Fruit fly (Drosophila melanogaster) whole organism, embryonic: Measurements from ENCODE around the gene brm.

Experiments
- CG10274 ChIP-seq: fragments of 200-800 bp; sonication (Bioruptor generic); optimal IDR thresholded peaks from 3 replicates; lab custom pipeline; 2017; ENCODE audit warnings: missing biosample characterization, mild to moderate bottlenecking, missing genetic modification characterization
- CG10321 ChIP-seq: fragments of 200-800 bp; sonication (Bioruptor generic); IDR thresholded peaks from 2 replicates; pipeline ENCODE4 v1.3.6; 2022; ENCODE audit warnings: missing biosample characterization, missing genetic modification characterization
- CG11085 ChIP-seq: fragments of 200-800 bp; sonication (Bioruptor generic); IDR thresholded peaks from 2 replicates; pipeline ENCODE4 v1.3.6; 2022; ENCODE audit warnings: missing biosample characterization, missing genetic modification characterization
- CG12769 ChIP-seq: fragments of 200-800 bp; sonication (Bioruptor generic); optimal IDR thresholded peaks from 2 replicates; lab custom pipeline; 2019; ENCODE audit warnings: missing biosample characterization, mild to moderate bottlenecking, missing genetic modification characterization, moderate library complexity
- CG13624 ChIP-seq: fragments of 200-800 bp; sonication (Bioruptor generic); optimal IDR thresholded peaks from 2 replicates; lab custom pipeline; 2016; ENCODE audit warnings: missing biosample characterization, missing genetic modification characterization
- CG2875 ChIP-seq: fragments of 200-800 bp; sonication (Bioruptor generic); optimal IDR thresholded peaks from 2 replicates; lab custom pipeline; 2017; ENCODE audit warnings: missing biosample characterization, mild to moderate bottlenecking, missing genetic modification characterization, missing genetic modification reagents
- CG3163 ChIP-seq: fragments of 200-800 bp; sonication (Bioruptor generic); optimal IDR thresholded peaks from 3 replicates; lab custom pipeline; 2016; ENCODE audit warnings: missing biosample characterization, missing genetic modification characterization
- CG3847 ChIP-seq: fragments of 200-800 bp; sonication (Bioruptor generic); IDR thresholded peaks from 2 replicates; pipeline ENCODE4 v1.3.6; 2022; ENCODE audit warnings: missing biosample characterization, missing genetic modification characterization
- CG4820 ChIP-seq: fragments of 200-800 bp; sonication (Bioruptor generic); optimal IDR thresholded peaks from 3 replicates; lab custom pipeline; 2016; ENCODE audit warnings: missing biosample characterization, missing genetic modification characterization
- CG5245 ChIP-seq: fragments of 200-800 bp; sonication (Bioruptor generic); optimal IDR thresholded peaks from 3 replicates; lab custom pipeline; 2016; ENCODE audit warnings: missing biosample characterization, missing genetic modification characterization
- CG7556 ChIP-seq: fragments of 200-800 bp; sonication (Bioruptor generic); optimal IDR thresholded peaks from 2 replicates; lab custom pipeline; 2017; ENCODE audit warnings: missing biosample characterization, mild to moderate bottlenecking, missing genetic modification characterization
- CG8478 ChIP-seq: fragments of >200 bp; optimal IDR thresholded peaks from 2 replicates; lab custom pipeline; 2018
- CG9215 ChIP-seq: fragments of 200-800 bp; sonication (Bioruptor generic); IDR thresholded peaks from 2 replicates; pipeline ENCODE4 v1.3.6; 2022; ENCODE audit warnings: missing biosample characterization, missing genetic modification characterization
- D19A ChIP-seq: fragments of 200-800 bp; optimal IDR thresholded peaks from 3 replicates; lab custom pipeline; 2019; ENCODE audit warnings: missing biosample characterization, mild to moderate bottlenecking, missing genetic modification characterization, moderate library complexity
- Drgx ChIP-seq: fragments of 200-800 bp; sonication (Bioruptor generic); IDR thresholded peaks from 2 replicates; pipeline ENCODE4 v1.3.6; 2022; ENCODE audit warnings: missing biosample characterization, missing genetic modification characterization
- GATAe ChIP-seq: fragments of 200-800 bp; sonication (Bioruptor generic); conservative IDR thresholded peaks from 2 replicates; pipeline ENCODE4 v1.3.6; 2022; ENCODE audit warnings: missing biosample characterization, missing genetic modification characterization
- HHEX ChIP-seq: fragments of 200-800 bp; sonication (Bioruptor generic); optimal IDR thresholded peaks from 3 replicates; lab custom pipeline; 2017; ENCODE audit warnings: missing biosample characterization, mild to moderate bottlenecking, missing genetic modification characterization, missing genetic modification reagents
- Hey ChIP-seq: fragments of 200-800 bp; sonication (Bioruptor generic); optimal IDR thresholded peaks from 3 replicates; lab custom pipeline; 2018; ENCODE audit warnings: missing biosample characterization, mild to moderate bottlenecking, missing genetic modification characterization
- HmgZ ChIP-seq: fragments of 200-800 bp; sonication (Bioruptor generic); optimal IDR thresholded peaks from 2 replicates; lab custom pipeline; 2018; ENCODE audit warnings: missing biosample characterization, mild to moderate bottlenecking, missing genetic modification characterization
- Hmx ChIP-seq: fragments of 200-800 bp; sonication (Bioruptor generic); optimal IDR thresholded peaks from 2 replicates; lab custom pipeline; 2016; ENCODE audit warnings: missing biosample characterization, missing genetic modification characterization
- Hr3 ChIP-seq: fragments of 200-800 bp; sonication (Bioruptor generic); optimal IDR thresholded peaks from 3 replicates; lab custom pipeline; 2016; ENCODE audit warnings: missing biosample characterization, missing genetic modification characterization
- Hr51 ChIP-seq, 2 experiments: fragments of 200-800 bp; sonication (Bioruptor generic); optimal IDR thresholded peaks; 2 replicates in 1 of 2; 3 replicates in 1 of 2; lab custom pipeline; 2016 to 2018; ENCODE audit warnings: missing biosample characterization in 2 of 2, missing genetic modification characterization in 2 of 2, mild to moderate bottlenecking in 1 of 2, moderate library complexity in 1 of 2
- Hr78 ChIP-seq, 2 experiments: fragments of 200-800 bp in 1 of 2; fragments of >200 bp in 1 of 2; sonication (Bioruptor generic) in 1 of 2; optimal IDR thresholded peaks; 2 replicates each; lab custom pipeline; 2017 to 2019; ENCODE audit warnings: missing biosample characterization in 2 of 2, missing genetic modification characterization in 2 of 2, mild to moderate bottlenecking in 1 of 2, moderate library complexity in 1 of 2
- Meics ChIP-seq: fragments of 200-800 bp; sonication (Bioruptor generic); optimal IDR thresholded peaks from 2 replicates; lab custom pipeline; 2017; ENCODE audit warnings: missing biosample characterization, mild to moderate bottlenecking, missing genetic modification characterization
- Six4 ChIP-seq: fragments of 200-800 bp; sonication (Bioruptor generic); optimal IDR thresholded peaks from 2 replicates; lab custom pipeline; 2016; ENCODE audit warnings: missing biosample characterization, missing genetic modification characterization
- Taf1 ChIP-seq: fragments of 200-800 bp; sonication (Bioruptor generic); IDR thresholded peaks from 2 replicates; pipeline ENCODE4 v1.3.6; 2022; ENCODE audit warnings: missing biosample characterization, missing genetic modification characterization
- Trl ChIP-seq, 3 experiments: fragments of >200 bp in 2 of 3; fragments of 200-800 bp in 1 of 3; sonication (Bioruptor generic) in 1 of 3; optimal IDR thresholded peaks; 2 replicates in 1 of 3; 3 replicates in 2 of 3; lab custom pipeline; 2016 to 2017; ENCODE audit warnings: missing biosample characterization in 1 of 3, missing genetic modification characterization in 1 of 3
- caup ChIP-seq: fragments of 200-800 bp; sonication (Bioruptor generic); optimal IDR thresholded peaks from 3 replicates; lab custom pipeline; 2017; ENCODE audit warnings: missing biosample characterization, mild to moderate bottlenecking, missing genetic modification characterization, moderate library complexity; ENCODE audit not compliant: severe bottlenecking
- cwo ChIP-seq: fragments of 200-800 bp; sonication (Bioruptor generic); optimal IDR thresholded peaks from 3 replicates; lab custom pipeline; 2017; ENCODE audit warnings: missing biosample characterization, missing genetic modification characterization, mild to moderate bottlenecking, moderate library complexity, missing genetic modification reagents
- dmrt99B ChIP-seq: fragments of 200-800 bp; sonication (Bioruptor generic); optimal IDR thresholded peaks from 2 replicates; lab custom pipeline; 2018; ENCODE audit warnings: missing biosample characterization, mild to moderate bottlenecking, missing genetic modification characterization, moderate library complexity
- emc ChIP-seq: fragments of 200-800 bp; sonication (Bioruptor generic); optimal IDR thresholded peaks from 2 replicates; lab custom pipeline; 2016; ENCODE audit warnings: missing biosample characterization, missing genetic modification characterization
- en ChIP-seq: fragments of 200-800 bp; sonication (Bioruptor generic); optimal IDR thresholded peaks from 2 replicates; lab custom pipeline; 2016; ENCODE audit warnings: missing biosample characterization, missing genetic modification characterization
- fru ChIP-seq: fragments of >200 bp; optimal IDR thresholded peaks from 2 replicates; lab custom pipeline; 2017
- fu2 ChIP-seq: fragments of 200-800 bp; sonication (Bioruptor generic); optimal IDR thresholded peaks from 2 replicates; lab custom pipeline; 2016; ENCODE audit warnings: missing biosample characterization, missing genetic modification characterization
- ind ChIP-seq: fragments of 200-800 bp; sonication (Bioruptor generic); optimal IDR thresholded peaks from 3 replicates; lab custom pipeline; 2016; ENCODE audit warnings: missing biosample characterization, missing genetic modification characterization
- lbe ChIP-seq: fragments of 200-800 bp; sonication (Bioruptor generic); optimal IDR thresholded peaks from 2 replicates; lab custom pipeline; 2016; ENCODE audit warnings: missing biosample characterization, mild to moderate bottlenecking, missing genetic modification characterization
- lov ChIP-seq, 2 experiments: fragments of 200-800 bp in 1 of 2; fragments of >200 bp in 1 of 2; sonication (Bioruptor generic) in 1 of 2; IDR thresholded peaks in 1 of 2; optimal IDR thresholded peaks in 1 of 2; 2 replicates in 1 of 2; 3 replicates in 1 of 2; pipeline versions ENCODE4 v1.3.6 to Lab custom; 2017 to 2022; ENCODE audit warnings: missing biosample characterization in 1 of 2, missing genetic modification characterization in 1 of 2
- mam ChIP-seq: fragments of 200-800 bp; sonication (Bioruptor generic); optimal IDR thresholded peaks from 3 replicates; lab custom pipeline; 2016; ENCODE audit warnings: missing biosample characterization, missing genetic modification characterization
- pan ChIP-seq, 4 experiments: fragments of >200 bp in 3 of 4; fragments of 200-800 bp in 1 of 4; sonication (Bioruptor generic) in 1 of 4; optimal IDR thresholded peaks in 3 of 4; IDR thresholded peaks in 1 of 4; 2 replicates each; pipeline versions ENCODE4 v1.3.6 to Lab custom; 2017 to 2022; ENCODE audit warnings: missing biosample characterization in 2 of 4, missing genetic modification characterization in 2 of 4, mixed read lengths in 1 of 4
- run ChIP-seq: fragments of 200-800 bp; sonication (Bioruptor generic); optimal IDR thresholded peaks from 3 replicates; lab custom pipeline; 2018; ENCODE audit warnings: missing biosample characterization, mild to moderate bottlenecking, missing genetic modification characterization
- sd ChIP-seq: fragments of 200-800 bp; sonication (Bioruptor generic); optimal IDR thresholded peaks from 3 replicates; lab custom pipeline; 2018; ENCODE audit warnings: missing biosample characterization, mild to moderate bottlenecking, missing genetic modification characterization, moderate library complexity
- seq ChIP-seq: fragments of 200-800 bp; sonication (Bioruptor generic); IDR thresholded peaks from 2 replicates; pipeline ENCODE4 v1.3.6; 2022; ENCODE audit warnings: missing biosample characterization, missing genetic modification characterization
- sna ChIP-seq: fragments of 200-800 bp; sonication (Bioruptor generic); IDR thresholded peaks from 2 replicates; pipeline ENCODE4 v1.3.6; 2022; ENCODE audit warnings: missing biosample characterization, missing genetic modification characterization; ENCODE audit not compliant: partially characterized antibody
- sqz ChIP-seq: fragments of 200-800 bp; sonication (Bioruptor generic); optimal IDR thresholded peaks from 3 replicates; lab custom pipeline; 2018; ENCODE audit warnings: missing biosample characterization, mild to moderate bottlenecking, missing genetic modification characterization
- tap ChIP-seq: fragments of 200-800 bp; optimal IDR thresholded peaks from 3 replicates; lab custom pipeline; 2019; ENCODE audit warnings: missing biosample characterization, mild to moderate bottlenecking, missing genetic modification characterization, moderate library complexity
- tgo ChIP-seq: fragments of 200-800 bp; sonication (Bioruptor generic); IDR thresholded peaks from 3 replicates; pipeline ENCODE4 v1.3.6; 2022; ENCODE audit warnings: missing biosample characterization, missing genetic modification characterization
- yki ChIP-seq: fragments of >200 bp; optimal IDR thresholded peaks from 3 replicates; lab custom pipeline; 2018
- z ChIP-seq: fragments of 200-800 bp; sonication (Bioruptor generic); IDR thresholded peaks from 3 replicates; pipeline ENCODE4 v1.3.6; 2022; ENCODE audit warnings: missing biosample characterization, missing genetic modification characterization
- zf30C ChIP-seq: fragments of 200-800 bp; sonication (Bioruptor generic); optimal IDR thresholded peaks from 3 replicates; lab custom pipeline; 2018; ENCODE audit warnings: missing biosample characterization, mild to moderate bottlenecking, missing genetic modification characterization

Gene brm

dm6 chr3L:15982783-15983432, at the start of gene brm, which contains the start of gene Arl1 (continued):
- TF ChIP-seq sna (GFP tag; lab: Robert Waterston, UW), result 0 out of 2 replicates have a peak, but pooled peaks have one; percentile 9
- TF ChIP-seq CG7556 (GFP tag; lab: Kevin White, UChicago), result peak; percentile 95
- TF ChIP-seq Hr78 (GFP tag; optimal IDR thresholded peaks at IDR 0.05; lab: Kevin White, UChicago), result no peak
- peak; percentile 99 for TF ChIP-seq CG9215 (GFP tag; lab: Robert Waterston, UW)
- TF ChIP-seq Hmx (GFP tag; lab: Kevin White, UChicago), result peak; percentile 83
- no peak for TF ChIP-seq CG8478 (lab: Kevin White, UChicago)
- TF ChIP-seq dmrt99B (tag; lab: Kevin White, UChicago), result peak; percentile 97
- peak; percentile 98 for TF ChIP-seq Hr3 (GFP tag; lab: Kevin White, UChicago)
- peak; percentile 99 for TF ChIP-seq GATAe (GFP tag; lab: Robert Waterston, UW)
- peak; percentile 89 for TF ChIP-seq Hey (tag; lab: Kevin White, UChicago)
- TF ChIP-seq run, result peak; percentile 80
- TF ChIP-seq Taf1 (GFP tag; lab: Robert Waterston, UW), result peak; percentile 97
- TF ChIP-seq CG13624 (GFP tag; lab: Kevin White, UChicago), result peak; percentile 91
- peak; percentile 100 for TF ChIP-seq CG3847 (GFP tag; lab: Robert Waterston, UW)
- peak; percentile 98 for TF ChIP-seq Meics (GFP tag; lab: Kevin White, UChicago)
- no peak for TF ChIP-seq lov (optimal IDR thresholded peaks at IDR 0.05; lab: Kevin White, UChicago)
- peak; percentile 98 for TF ChIP-seq lov (GFP tag; IDR thresholded peaks at IDR 0.05; lab: Robert Waterston, UW)
- peak; percentile 99 for TF ChIP-seq CG11085
- peak; percentile 90 for TF ChIP-seq D19A (tag; lab: Kevin White, UChicago)
- peak; percentile 82 for TF ChIP-seq CG2875 (GFP tag; lab: Kevin White, UChicago)
- peak; percentile 99 for TF ChIP-seq Drgx (GFP tag; lab: Robert Waterston, UW)
- TF ChIP-seq lbe (GFP tag; lab: Kevin White, UChicago), result peak; percentile 98
- peak; percentile 99 for TF ChIP-seq HmgZ (tag; lab: Kevin White, UChicago)
- TF ChIP-seq fu2 (GFP tag; lab: Kevin White, UChicago), result peak; percentile 85
- TF ChIP-seq CG10274 (GFP tag; lab: Kevin White, UChicago), result peak; percentile 91
- peak; percentile 97 for TF ChIP-seq CG5245 (GFP tag; lab: Kevin White, UChicago)
- TF ChIP-seq CG4820 (GFP tag; lab: Kevin White, UChicago), result peak; percentile 97
- TF ChIP-seq Six4 (GFP tag; lab: Kevin White, UChicago), result peak; percentile 95
- TF ChIP-seq HHEX (GFP tag; lab: Kevin White, UChicago), result peak; percentile 98
- peak; percentile 93 for TF ChIP-seq mam (GFP tag; lab: Kevin White, UChicago)
- peak; percentile 99 for TF ChIP-seq tgo
- TF ChIP-seq zf30C, result peak; percentile 60
- TF ChIP-seq CG12769 (tag; lab: Kevin White, UChicago), result peak; percentile 95
- TF ChIP-seq Hr51 (GFP tag; optimal IDR thresholded peaks at IDR 0.05; lab: Kevin White, UChicago), result peak; percentile 94 to 97
- TF ChIP-seq emc (GFP tag; lab: Kevin White, UChicago), result peak; percentile 74
- peak; percentile 20 for TF ChIP-seq en (GFP tag; lab: Kevin White, UChicago)
- TF ChIP-seq ind (GFP tag; lab: Kevin White, UChicago), result peak; percentile 98
- TF ChIP-seq tap (tag; lab: Kevin White, UChicago), result peak; percentile 96

DNA sequence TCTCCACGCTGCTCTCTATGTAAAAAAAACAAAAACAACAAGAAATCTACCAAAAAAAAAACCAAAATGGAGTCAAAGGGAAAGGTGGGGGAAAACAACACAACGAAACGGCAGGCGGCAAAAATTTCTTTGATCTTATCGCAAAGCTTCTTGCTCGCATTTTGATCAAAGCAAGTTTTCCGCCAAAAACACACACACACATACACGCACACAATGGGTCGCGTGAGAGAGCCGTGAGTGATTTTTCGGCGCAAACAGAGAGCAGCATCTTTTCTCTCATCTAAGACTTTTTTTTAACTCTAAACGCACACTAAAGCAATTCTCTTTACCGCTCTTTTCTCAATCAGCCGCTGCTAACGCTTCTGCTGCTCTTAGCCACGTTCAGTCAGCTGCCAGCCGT, 46.3 kb upstream of the brm start:
- TF ChIP-seq z (GFP tag; lab: Robert Waterston, UW) (0 out of 3 replicates have a peak, but pooled peaks have one; percentile 26), sd (tag; lab: Kevin White, UChicago) (peak; percentile 37), CG4820 (GFP tag; lab: Kevin White, UChicago) (no peak), CG10321 (no peak), cwo (GFP tag; lab: Kevin White, UChicago) (peak; percentile 20), pan (optimal IDR thresholded peaks at IDR 0.05; lab: Kevin White, UChicago) (no peak), pan (GFP tag; optimal IDR thresholded peaks at IDR 0.05 in 1 of 2, IDR thresholded peaks at IDR 0.05 in 1 of 2) (peak in 1 of 2 experiments; percentile 81), yki (lab: Kevin White, UChicago) (peak; percentile 43), seq (GFP tag; lab: Robert Waterston, UW) (no peak), caup (GFP tag; lab: Kevin White, UChicago) (peak; percentile 13), fru (lab: Kevin White, UChicago) (no peak), sqz (GFP tag; lab: Kevin White, UChicago) (peak; percentile 63), Trl (optimal IDR thresholded peaks at IDR 0.05; lab: Kevin White, UChicago) (peak; percentile 75 to 78), Trl (GFP tag; optimal IDR thresholded peaks at IDR 0.05; lab: Kevin White, UChicago) (no peak), CG3163 (GFP tag; lab: Kevin White, UChicago) (peak; percentile 22)
